Fruit fly (Drosophila melanogaster) whole organism, adult: ENCODE measurements around the gene CG2991.

Source experiments
- CG12768 ChIP-seq: fragments of 200-800 bp; sonication (Bioruptor generic); optimal IDR thresholded peaks from 2 replicates; lab custom pipeline; 2017; ENCODE audit warnings: missing biosample characterization, missing genetic modification characterization, mild to moderate bottlenecking, moderate library complexity, missing genetic modification reagents
- CG14711 ChIP-seq: fragments of 200-800 bp; sonication (Bioruptor generic); optimal IDR thresholded peaks from 2 replicates; lab custom pipeline; 2018; ENCODE audit warnings: missing biosample characterization, mild to moderate bottlenecking, missing genetic modification characterization, moderate library complexity
- CG1620 ChIP-seq: fragments of 200-800 bp; sonication (Bioruptor generic); optimal IDR thresholded peaks from 2 replicates; lab custom pipeline; 2016; ENCODE audit warnings: missing biosample characterization, missing genetic modification characterization
- CG5204 ChIP-seq: fragments of 200-800 bp; sonication (Bioruptor generic); optimal IDR thresholded peaks from 2 replicates; lab custom pipeline; 2016; ENCODE audit warnings: missing biosample characterization, missing genetic modification characterization
- CG7101 ChIP-seq: fragments of 200-800 bp; sonication (Bioruptor generic); optimal IDR thresholded peaks from 2 replicates; lab custom pipeline; 2018; ENCODE audit warnings: missing biosample characterization, mild to moderate bottlenecking, missing genetic modification characterization, moderate library complexity
- Clk ChIP-seq: fragments of 200-800 bp; sonication (Bioruptor generic); optimal IDR thresholded peaks from 2 replicates; lab custom pipeline; 2017; ENCODE audit warnings: missing biosample characterization, missing genetic modification characterization
- Crg-1 ChIP-seq: fragments of 200-800 bp; sonication (Bioruptor generic); optimal IDR thresholded peaks from 2 replicates; lab custom pipeline; 2016; ENCODE audit warnings: missing biosample characterization, missing genetic modification characterization
- Hr96 ChIP-seq: fragments of 200-800 bp; sonication (Bioruptor generic); optimal IDR thresholded peaks from 2 replicates; lab custom pipeline; 2016; ENCODE audit warnings: missing biosample characterization, missing genetic modification characterization
- bab1 ChIP-seq: fragments of 200-800 bp; sonication (Bioruptor generic); optimal IDR thresholded peaks from 3 replicates; lab custom pipeline; 2019; ENCODE audit warnings: missing biosample characterization, mild to moderate bottlenecking, missing genetic modification characterization, moderate library complexity
- cic ChIP-seq: fragments of 200-800 bp; sonication (Bioruptor generic); optimal IDR thresholded peaks from 2 replicates; lab custom pipeline; 2017; ENCODE audit warnings: missing biosample characterization, mild to moderate bottlenecking, missing genetic modification characterization, moderate library complexity
- cnc ChIP-seq, 2 experiments: fragments of >200 bp; optimal IDR thresholded peaks; 2 replicates each; lab custom pipeline; 2017
- kay ChIP-seq: fragments of 200-800 bp; sonication (Bioruptor generic); peaks from one replicate; lab custom pipeline; 2016; ENCODE audit warnings: missing biosample characterization, missing genetic modification characterization, borderline replicate concordance
- toe ChIP-seq: fragments of 200-800 bp; sonication (Bioruptor generic); optimal IDR thresholded peaks from 2 replicates; lab custom pipeline; 2016; ENCODE audit warnings: missing biosample characterization, missing genetic modification characterization

- TF ChIP-seq Clk (no peak), CG12768 (no peak), Crg-1 (GFP tag; lab: Kevin White, UChicago) (no peak), CG7101 (tag; lab: Kevin White, UChicago) (no peak), cnc (optimal IDR thresholded peaks at IDR 0.05; lab: Kevin White, UChicago) (no peak), toe (no peak), CG1620 (GFP tag; lab: Kevin White, UChicago) (no peak), CG5204 (no peak), kay (GFP tag; lab: Kevin White, UChicago) (no peak), Hr96 (GFP tag; lab: Kevin White, UChicago) (no peak), bab1 (GFP tag; lab: Kevin White, UChicago) (no peak), CG14711 (tag; lab: Kevin White, UChicago) (no peak), cic (GFP tag; lab: Kevin White, UChicago) (no peak)
Measured at dm6 chr2L:2909495-2909894, 52.5 kb downstream of the CG2991 start.
